Worm (Caenorhabditis elegans) whole organism, L1 larva: ENCODE measurements around the gene grl-1.

Source experiments
- aly-2 ChIP-seq: fragments of 150-350 bp; optimal IDR thresholded peaks from 2 replicates; lab custom pipeline; 2014; ENCODE audit warnings: missing biosample characterization, missing genetic modification characterization
- ama-1 ChIP-seq: fragments of 150-350 bp; optimal IDR thresholded peaks from 2 replicates; lab custom pipeline; 2014
- ces-1 ChIP-seq: fragments of 150-350 bp; optimal IDR thresholded peaks from 2 replicates; lab custom pipeline; 2014; ENCODE audit warnings: missing biosample characterization, missing genetic modification reagents, missing genetic modification characterization
- dpl-1 ChIP-seq, 3 experiments: fragments of 150-350 bp in 2 of 3; sonication (generic microtip) in 1 of 3; optimal IDR thresholded peaks; 2 replicates each; lab custom pipeline; 2014 to 2017; ENCODE audit warnings: missing biosample characterization in 3 of 3, missing genetic modification characterization in 3 of 3, missing genetic modification reagents in 3 of 3
- fkh-10 ChIP-seq: sonication (generic microtip); optimal IDR thresholded peaks from 2 replicates; lab custom pipeline; 2017; ENCODE audit warnings: missing biosample characterization, missing genetic modification reagents, missing genetic modification characterization
- lin-39 ChIP-seq: fragments of 150-350 bp; optimal IDR thresholded peaks from 2 replicates; lab custom pipeline; 2014; ENCODE audit warnings: missing biosample characterization, missing genetic modification reagents, missing genetic modification characterization
- lsy-2 ChIP-seq, 2 experiments: fragments of 150-350 bp; optimal IDR thresholded peaks; 2 replicates each; lab custom pipeline; 2014; ENCODE audit warnings: missing biosample characterization in 2 of 2, missing genetic modification characterization in 2 of 2
- nhr-28 ChIP-seq: fragments of 150-350 bp; optimal IDR thresholded peaks from 2 replicates; lab custom pipeline; 2014; ENCODE audit warnings: missing biosample characterization, missing genetic modification characterization
- pag-3 ChIP-seq: sonication (generic microtip); optimal IDR thresholded peaks from 2 replicates; lab custom pipeline; 2017; ENCODE audit warnings: missing genetic modification characterization, mild to moderate bottlenecking, missing compliant biosample characterization, antibody characterized with exemption, borderline replicate concordance; ENCODE audit not compliant: insufficient read depth
- snpc-4 ChIP-seq: fragments of 150-350 bp; optimal IDR thresholded peaks from 2 replicates; lab custom pipeline; 2014; ENCODE audit warnings: missing biosample characterization, missing genetic modification characterization

DNA sequence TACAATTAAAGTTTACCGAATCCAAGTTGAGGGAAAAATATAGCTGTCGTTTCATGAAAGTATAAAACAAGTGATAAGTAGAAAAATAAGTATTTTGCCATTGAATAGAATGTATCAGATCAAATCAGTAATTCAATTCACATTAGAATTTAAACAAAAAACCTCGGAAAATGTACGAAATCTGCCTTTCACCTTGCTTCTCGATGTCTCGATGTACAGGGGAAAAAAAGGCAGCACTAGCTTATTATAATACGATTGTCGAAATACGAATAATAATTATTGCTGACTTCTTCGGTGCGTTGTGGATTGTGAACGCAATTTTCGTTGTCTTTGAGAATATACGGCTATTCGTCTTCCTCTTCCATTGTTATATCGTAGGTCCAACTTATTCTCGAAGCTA is 44.9 kb downstream of the grl-1 start, which contains the start of gene grl-18:
- no peak for TF ChIP-seq snpc-4 (tag; lab: Kevin White, UChicago)
- no peak for TF ChIP-seq ces-1 (GFP tag; lab: Kevin White, UChicago)
- TF ChIP-seq fkh-10 (GFP tag; lab: Kevin White, UChicago) = no peak
- TF ChIP-seq aly-2 = no peak
- no peak for TF ChIP-seq lin-39 (tag; lab: Kevin White, UChicago)
- no peak for TF ChIP-seq lsy-2 (tag; optimal IDR thresholded peaks at IDR 0.05; lab: Kevin White, UChicago)
- TF ChIP-seq nhr-28 (tag; lab: Kevin White, UChicago) = no peak
- no peak for TF ChIP-seq pag-3 (tag; lab: Kevin White, UChicago)
- TF ChIP-seq dpl-1 (GFP tag; optimal IDR thresholded peaks at IDR 0.05; lab: Kevin White, UChicago) = no peak
- no peak for TF ChIP-seq ama-1 (lab: Kevin White, UChicago)
